Worm (Caenorhabditis elegans) whole organism, L2 larva: ENCODE data around the gene sna-3.

Experiments
- ZK546.5 ChIP-seq: sonication (generic microtip); optimal IDR thresholded peaks from 2 replicates; lab custom pipeline; 2017; ENCODE audit warnings: missing biosample characterization, missing genetic modification characterization
- crh-2 ChIP-seq: sonication (generic microtip); optimal IDR thresholded peaks from 2 replicates; lab custom pipeline; 2017; ENCODE audit warnings: missing biosample characterization, missing genetic modification characterization
- elt-3 ChIP-seq: sonication (generic microtip); optimal IDR thresholded peaks from 2 replicates; lab custom pipeline; 2017; ENCODE audit warnings: missing biosample characterization, missing genetic modification characterization
- lin-39 ChIP-seq: fragments of 150-350 bp; optimal IDR thresholded peaks from 2 replicates; lab custom pipeline; 2014; ENCODE audit warnings: missing biosample characterization, missing genetic modification reagents, missing genetic modification characterization
- mdl-1 ChIP-seq, 2 experiments: fragments of 150-350 bp in 1 of 2; sonication (generic microtip) in 1 of 2; optimal IDR thresholded peaks; 2 replicates each; lab custom pipeline; 2017; ENCODE audit warnings: missing biosample characterization in 2 of 2, missing genetic modification characterization in 2 of 2
- zag-1 ChIP-seq: fragments of 150-350 bp; optimal IDR thresholded peaks from 2 replicates; lab custom pipeline; 2014; ENCODE audit warnings: missing biosample characterization, missing genetic modification characterization

DNA sequence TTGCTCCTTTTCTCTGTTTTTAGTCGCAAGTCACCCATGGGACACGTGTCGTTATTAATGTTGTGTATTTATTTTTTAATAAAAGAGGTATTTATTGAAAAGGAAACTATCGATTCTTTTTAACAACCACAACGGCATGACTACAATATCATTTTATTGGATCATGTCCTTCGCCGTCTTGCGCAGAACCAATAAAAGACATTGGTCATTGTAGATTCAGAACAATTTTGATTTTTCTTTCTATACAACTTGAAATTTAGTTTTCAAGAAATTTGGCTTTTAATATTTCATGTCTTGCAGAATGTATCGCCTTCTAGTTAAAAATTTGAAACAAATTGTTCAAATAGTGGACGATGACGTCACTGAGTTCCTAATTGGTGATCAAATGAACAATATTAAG is 45.5 kb upstream of the sna-3 start, which contains the start of gene amdh-1:
- TF ChIP-seq elt-3 (tag; lab: Kevin White, UChicago): no peak
- TF ChIP-seq zag-1 (tag; lab: Kevin White, UChicago): no peak
- TF ChIP-seq mdl-1 (tag; optimal IDR thresholded peaks at IDR 0.05; lab: Kevin White, UChicago): no peak
- TF ChIP-seq ZK546.5 (tag; lab: Kevin White, UChicago): no peak
- no peak for TF ChIP-seq crh-2 (tag; lab: Kevin White, UChicago)
- TF ChIP-seq lin-39: no peak
